Fruit fly (Drosophila melanogaster): ENCODE results near the gene Cp7Fb.

Cp7Fb gene

dm6 chrX:8518025-8518661 is 44.5 kb downstream of the Cp7Fb start (continued):
- no peak for TF ChIP-seq Dfd (GFP tag; optimal IDR thresholded peaks at IDR 0.05)
- peak; percentile 83 for TF ChIP-seq cg (GFP tag; optimal IDR thresholded peaks at IDR 0.05)

dm6 chrX:8520517-8520916 is 46.9 kb downstream of the Cp7Fb start:
- no peak for TF ChIP-seq CG4282 (GFP tag; optimal IDR thresholded peaks at IDR 0.05)
- no peak for TF ChIP-seq CG9876 (GFP tag; optimal IDR thresholded peaks at IDR 0.05)
- peak; percentile 51 for TF ChIP-seq CG13894 (tag; optimal IDR thresholded peaks at IDR 0.05)
- 0 out of 2 replicates have a peak, but pooled peaks have one; percentile 32 for TF ChIP-seq chm (GFP tag; IDR thresholded peaks at IDR 0.05)
- TF ChIP-seq sd (tag; optimal IDR thresholded peaks at IDR 0.05): peak; percentile 45
- TF ChIP-seq Meics (GFP tag; optimal IDR thresholded peaks at IDR 0.05): no peak
- no peak for TF ChIP-seq NfI (GFP tag; optimal IDR thresholded peaks at IDR 0.05)
- peak in 1 of 2 experiments; percentile 3 for TF ChIP-seq crp (GFP tag; optimal IDR thresholded peaks at IDR 0.05)
- peak; percentile 31 for TF ChIP-seq Med (GFP tag)
- peak; percentile 27 for TF ChIP-seq grn (GFP tag; optimal IDR thresholded peaks at IDR 0.05)
- peak; percentile 3 for TF ChIP-seq abd-A (tag; optimal IDR thresholded peaks at IDR 0.05)
- peak; percentile 61 for TF ChIP-seq sens (GFP tag)
- TF ChIP-seq CG10321 (GFP tag; IDR thresholded peaks at IDR 0.05): no peak
- TF ChIP-seq CG17359 (tag; optimal IDR thresholded peaks at IDR 0.05): no peak
- TF ChIP-seq CG3847 (GFP tag; IDR thresholded peaks at IDR 0.05): no peak
- TF ChIP-seq CG10543 (GFP tag; optimal IDR thresholded peaks at IDR 0.05): peak; percentile 14
- TF ChIP-seq ind (GFP tag; optimal IDR thresholded peaks at IDR 0.05): no peak
- no peak for TF ChIP-seq CG17829 (tag; optimal IDR thresholded peaks at IDR 0.05)
- no peak for TF ChIP-seq CG10431 (GFP tag; optimal IDR thresholded peaks at IDR 0.05)
- no peak for TF ChIP-seq Oaz (GFP tag; IDR thresholded peaks at IDR 0.05)
- no peak for TF ChIP-seq Adf1 (GFP tag; IDR thresholded peaks at IDR 0.05)
- peak in 1 of 2 experiments; percentile 83 for TF ChIP-seq Pdp1 (GFP tag; optimal IDR thresholded peaks at IDR 0.05)
- TF ChIP-seq cg (GFP tag; optimal IDR thresholded peaks at IDR 0.05): peak; percentile 34
- TF ChIP-seq nau (GFP tag; optimal IDR thresholded peaks at IDR 0.05): peak; percentile 4
- TF ChIP-seq Mad (GFP tag; optimal IDR thresholded peaks at IDR 0.05): no peak
- peak; percentile 35 for TF ChIP-seq CG12769 (tag; optimal IDR thresholded peaks at IDR 0.05)

- TF ChIP-seq row (GFP tag; IDR thresholded peaks at IDR 0.05): 0 out of 3 replicates have a peak, but pooled peaks have one; percentile 17
- peak; percentile 55 for TF ChIP-seq Drgx (GFP tag; IDR thresholded peaks at IDR 0.05)
- TF ChIP-seq CG7839 (tag; optimal IDR thresholded peaks at IDR 0.05): no peak
- peak; percentile 5 for TF ChIP-seq gem (tag; optimal IDR thresholded peaks at IDR 0.05)
Measured at dm6 chrX:8521492-8521891, 47.9 kb downstream of the Cp7Fb start.

dm6 chrX:8522504-8522903 is 48.9 kb downstream of the Cp7Fb start:
- TF ChIP-seq z (GFP tag; IDR thresholded peaks at IDR 0.05) (peak; percentile 58; the same call in 1 of the 3 replicates), E2f2 (GFP tag; IDR thresholded peaks at IDR 0.05) (no peak), sqz (GFP tag; optimal IDR thresholded peaks at IDR 0.05) (peak; percentile 79), Hey (tag; optimal IDR thresholded peaks at IDR 0.05) (no peak)

All from whole organism, embryonic.